Fruit fly (Drosophila melanogaster) whole organism, wandering third instar larva: ENCODE data around the gene CG7059.

Experiments
- Abd-B ChIP-seq: fragments of >200 bp; optimal IDR thresholded peaks from 2 replicates; lab custom pipeline; 2017; ENCODE audit warnings: missing biosample characterization, missing genetic modification characterization
- CG32264 ChIP-seq: fragments of 200-800 bp; sonication (Bioruptor generic); optimal IDR thresholded peaks from 2 replicates; lab custom pipeline; 2016; ENCODE audit warnings: missing biosample characterization, missing genetic modification characterization
- CG9705 ChIP-seq: fragments of 200-800 bp; sonication (Bioruptor generic); optimal IDR thresholded peaks from 2 replicates; lab custom pipeline; 2018; ENCODE audit warnings: missing biosample characterization, mild to moderate bottlenecking, missing genetic modification characterization
- CrebA ChIP-seq: fragments of 200-800 bp; sonication (Bioruptor generic); optimal IDR thresholded peaks from 2 replicates; lab custom pipeline; 2016; ENCODE audit warnings: missing biosample characterization, mild to moderate bottlenecking, missing genetic modification characterization, borderline replicate concordance
- Dfd ChIP-seq: fragments of >200 bp; optimal IDR thresholded peaks from 2 replicates; lab custom pipeline; 2017; ENCODE audit warnings: missing biosample characterization, missing genetic modification characterization
- Dif ChIP-seq: fragments of 200-275, 200-300 bp; sonication (Bioruptor generic); optimal IDR thresholded peaks from 2 replicates; lab custom pipeline; 2018; ENCODE audit warnings: missing biosample characterization, missing genetic modification characterization; ENCODE audit not compliant: partially characterized antibody
- GATAd ChIP-seq: sonication (Bioruptor generic); optimal IDR thresholded peaks from 2 replicates; lab custom pipeline; 2016; ENCODE audit warnings: missing biosample characterization, missing genetic modification characterization
- HLH106 ChIP-seq: fragments of 200-800 bp; optimal IDR thresholded peaks from 3 replicates; lab custom pipeline; 2019; ENCODE audit warnings: missing biosample characterization, mild to moderate bottlenecking, missing genetic modification characterization, moderate library complexity
- Hnf4 ChIP-seq: fragments of 200-800 bp; sonication (Bioruptor generic); optimal IDR thresholded peaks from 2 replicates; lab custom pipeline; 2016; ENCODE audit warnings: missing biosample characterization, mild to moderate bottlenecking, missing genetic modification characterization
- Hr78 ChIP-seq: fragments of >200 bp; optimal IDR thresholded peaks from 2 replicates; lab custom pipeline; 2017; ENCODE audit warnings: missing biosample characterization, missing genetic modification characterization
- Hr83 ChIP-seq: fragments of 200-300 bp; sonication (Bioruptor generic); optimal IDR thresholded peaks from 2 replicates; lab custom pipeline; 2016; ENCODE audit warnings: missing biosample characterization, mild to moderate bottlenecking, missing genetic modification characterization, moderate library complexity; ENCODE audit not compliant: poor library complexity, severe bottlenecking
- Jra ChIP-seq: sonication (Bioruptor generic); optimal IDR thresholded peaks from 2 replicates; lab custom pipeline; 2016; ENCODE audit warnings: missing biosample characterization, missing genetic modification characterization
- Mio ChIP-seq: sonication (Bioruptor generic); optimal IDR thresholded peaks from 2 replicates; lab custom pipeline; 2016; ENCODE audit warnings: missing biosample characterization, missing genetic modification characterization
- Myc ChIP-seq: fragments of >200 bp; optimal IDR thresholded peaks from 2 replicates; lab custom pipeline; 2017
- N ChIP-seq: fragments of >200 bp; optimal IDR thresholded peaks from 2 replicates; lab custom pipeline; 2018; ENCODE audit warnings: missing biosample characterization, missing external identifiers, missing genetic modification characterization
- OdsH ChIP-seq: fragments of 200-800 bp; sonication (Bioruptor generic); optimal IDR thresholded peaks from 2 replicates; lab custom pipeline; 2016; ENCODE audit warnings: missing biosample characterization, mild to moderate bottlenecking, missing genetic modification characterization
- Rel ChIP-seq, 2 experiments: fragments of 200-800 bp; sonication (Bioruptor generic) in 1 of 2; optimal IDR thresholded peaks; 2 replicates in 1 of 2; 3 replicates in 1 of 2; lab custom pipeline; 2016 to 2019; ENCODE audit warnings: mild to moderate bottlenecking in 2 of 2, missing biosample characterization in 2 of 2, missing genetic modification characterization in 2 of 2, moderate library complexity in 1 of 2
- Sp1 ChIP-seq: fragments of 200-800 bp; sonication (Bioruptor generic); optimal IDR thresholded peaks from 3 replicates; lab custom pipeline; 2019; ENCODE audit warnings: missing biosample characterization, mild to moderate bottlenecking, missing genetic modification characterization, moderate library complexity
- Vsx2 ChIP-seq: fragments of 200-300, 225-300 bp; sonication (Bioruptor generic); optimal IDR thresholded peaks from 2 replicates; lab custom pipeline; 2018; ENCODE audit warnings: missing biosample characterization, missing genetic modification characterization; ENCODE audit not compliant: partially characterized antibody
- br ChIP-seq: fragments of 200-800 bp; sonication (Bioruptor generic); optimal IDR thresholded peaks from 2 replicates; lab custom pipeline; 2016; ENCODE audit warnings: missing biosample characterization, missing genetic modification characterization
- brk ChIP-seq: fragments of 200-800 bp; sonication (Bioruptor generic); optimal IDR thresholded peaks from 2 replicates; lab custom pipeline; 2016; ENCODE audit warnings: missing biosample characterization, mild to moderate bottlenecking, missing genetic modification characterization
- dl ChIP-seq, 2 experiments: fragments of 175-275, 200-275 bp in 1 of 2; fragments of 200-275 bp in 1 of 2; sonication (Bioruptor generic); optimal IDR thresholded peaks; lab custom pipeline; 2018; ENCODE audit warnings: mild to moderate bottlenecking in 2 of 2, missing biosample characterization in 2 of 2, missing genetic modification characterization in 2 of 2, moderate library complexity in 2 of 2; ENCODE audit not compliant: partially characterized antibody in 2 of 2, insufficient read depth in 1 of 2
- dmrt93B ChIP-seq: fragments of 200-800 bp; sonication (Bioruptor generic); optimal IDR thresholded peaks from 2 replicates; lab custom pipeline; 2018; ENCODE audit warnings: missing biosample characterization, mild to moderate bottlenecking, missing genetic modification characterization
- dsf ChIP-seq: sonication (Bioruptor generic); optimal IDR thresholded peaks from 2 replicates; lab custom pipeline; 2016; ENCODE audit warnings: missing biosample characterization, missing genetic modification characterization, borderline replicate concordance
- ey ChIP-seq: fragments of 200-800 bp; sonication (Bioruptor generic); optimal IDR thresholded peaks from 2 replicates; lab custom pipeline; 2016; ENCODE audit warnings: missing biosample characterization, missing genetic modification characterization
- foxo ChIP-seq, 2 experiments: fragments of 200-800 bp; sonication (Bioruptor generic); optimal IDR thresholded peaks; 2 replicates in 1 of 2; 3 replicates in 1 of 2; lab custom pipeline; 2016 to 2017; ENCODE audit warnings: missing biosample characterization in 2 of 2, missing genetic modification characterization in 2 of 2
- fru ChIP-seq: fragments of 200-800 bp; sonication (Bioruptor generic); optimal IDR thresholded peaks from 3 replicates; lab custom pipeline; 2016; ENCODE audit warnings: missing biosample characterization, mild to moderate bottlenecking, missing genetic modification characterization
- h ChIP-seq: fragments of 200-800 bp; sonication (Bioruptor generic); optimal IDR thresholded peaks from 3 replicates; lab custom pipeline; 2016; ENCODE audit warnings: missing biosample characterization, mild to moderate bottlenecking, missing genetic modification characterization
- jim ChIP-seq: fragments of 175-275, 200-325 bp; sonication (Bioruptor generic); optimal IDR thresholded peaks from 2 replicates; lab custom pipeline; 2016; ENCODE audit warnings: missing biosample characterization, mild to moderate bottlenecking, missing genetic modification characterization
- lola ChIP-seq: fragments of >200 bp; optimal IDR thresholded peaks from 2 replicates; lab custom pipeline; 2017; ENCODE audit warnings: missing biosample characterization, missing genetic modification characterization
- pan ChIP-seq: fragments of >200 bp; optimal IDR thresholded peaks from 2 replicates; lab custom pipeline; 2017
- psq ChIP-seq: fragments of 200-800 bp; sonication (Bioruptor generic); optimal IDR thresholded peaks from 3 replicates; lab custom pipeline; 2017; ENCODE audit warnings: missing biosample characterization, mild to moderate bottlenecking, missing genetic modification characterization, moderate library complexity
- rgr ChIP-seq: fragments of 200-800 bp; sonication (Bioruptor generic); optimal IDR thresholded peaks from 3 replicates; lab custom pipeline; 2016; ENCODE audit warnings: missing biosample characterization, mild to moderate bottlenecking, missing genetic modification characterization
- sage ChIP-seq: fragments of 200-800 bp; sonication (Bioruptor generic); optimal IDR thresholded peaks from 2 replicates; lab custom pipeline; 2016; ENCODE audit warnings: missing biosample characterization, mild to moderate bottlenecking, missing genetic modification characterization
- sv ChIP-seq: fragments of 200-800 bp; sonication (Bioruptor generic); optimal IDR thresholded peaks from 3 replicates; lab custom pipeline; 2016; ENCODE audit warnings: missing biosample characterization, missing genetic modification characterization
- tai ChIP-seq: sonication (Bioruptor generic); optimal IDR thresholded peaks from 2 replicates; lab custom pipeline; 2016; ENCODE audit warnings: missing biosample characterization, missing genetic modification characterization
- usp ChIP-seq: fragments of >200 bp; optimal IDR thresholded peaks from 2 replicates; lab custom pipeline; 2017; ENCODE audit warnings: missing biosample characterization, missing genetic modification characterization
- woc ChIP-seq: sonication (Bioruptor generic); optimal IDR thresholded peaks from 2 replicates; lab custom pipeline; 2016; ENCODE audit warnings: missing biosample characterization, mild to moderate bottlenecking, missing genetic modification characterization

Gene CG7059

DNA sequence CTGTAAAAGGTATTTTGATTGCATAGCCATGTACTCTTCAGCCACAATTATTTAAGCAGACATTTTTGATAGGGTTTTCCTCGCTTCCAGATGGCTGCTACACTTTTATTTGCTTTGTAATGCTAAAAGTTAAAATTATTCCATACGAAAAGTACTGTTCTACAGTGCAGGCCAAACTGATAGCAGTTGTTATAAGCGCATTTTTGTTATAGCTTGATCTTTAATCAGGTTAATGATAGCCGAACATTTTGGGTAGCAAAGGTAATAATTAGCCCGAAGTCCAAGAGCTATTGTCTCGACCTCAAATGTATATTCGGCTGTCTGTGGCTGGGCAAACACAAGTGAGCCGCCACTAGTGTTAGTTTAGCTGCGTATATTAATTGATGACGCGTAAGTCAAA, 31.6 kb upstream of the CG7059 start:
- TF ChIP-seq Mio (GFP tag; lab: Kevin White, UChicago): no peak
- peak; percentile 2 for TF ChIP-seq psq (GFP tag; lab: Kevin White, UChicago)
- no peak for TF ChIP-seq Myc (lab: Kevin White, UChicago)
- TF ChIP-seq dsf (GFP tag; lab: Kevin White, UChicago): no peak
- TF ChIP-seq Hnf4 (GFP tag; lab: Kevin White, UChicago): peak; percentile 14
- TF ChIP-seq h: peak; percentile 18
- TF ChIP-seq foxo (GFP tag; optimal IDR thresholded peaks at IDR 0.05; lab: Kevin White, UChicago): peak in 1 of 2 experiments; percentile 14
- no peak for TF ChIP-seq HLH106 (tag; lab: Kevin White, UChicago)
- no peak for TF ChIP-seq dmrt93B (GFP tag; lab: Kevin White, UChicago)

DNA sequence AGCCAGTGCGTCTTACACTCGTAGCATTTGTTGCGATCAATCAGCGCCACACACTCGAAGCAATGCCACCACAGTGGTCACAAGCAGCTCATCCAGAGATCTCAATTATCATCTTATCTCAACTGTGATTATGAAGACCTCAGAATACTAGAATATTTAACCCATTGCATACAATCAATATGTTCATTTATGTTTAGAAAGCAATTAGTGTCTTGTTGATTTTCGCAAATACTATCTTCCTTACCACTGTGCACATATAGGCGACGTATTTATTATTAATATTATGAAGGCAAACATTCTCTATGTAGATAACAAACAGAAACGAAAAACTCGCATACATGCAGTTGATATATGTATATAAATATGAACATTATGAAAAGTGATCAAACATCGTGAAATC, 30.8 kb upstream of the CG7059 start:
- peak; percentile 80 for TF ChIP-seq fru (GFP tag; lab: Kevin White, UChicago)
- peak; percentile 77 for TF ChIP-seq Hnf4 (GFP tag; lab: Kevin White, UChicago)
- TF ChIP-seq HLH106 (tag; lab: Kevin White, UChicago): peak; percentile 61
- TF ChIP-seq Sp1 (GFP tag; lab: Kevin White, UChicago): peak; percentile 50
- no peak for TF ChIP-seq usp
- no peak for TF ChIP-seq lola (GFP tag; lab: Kevin White, UChicago)
- TF ChIP-seq psq (GFP tag; lab: Kevin White, UChicago): peak; percentile 72
- peak; percentile 60 for TF ChIP-seq sage (GFP tag; lab: Kevin White, UChicago)
- no peak for TF ChIP-seq jim (GFP tag; lab: Kevin White, UChicago)
- peak; percentile 46 for TF ChIP-seq Rel (GFP tag; optimal IDR thresholded peaks at IDR 0.05; lab: Kevin White, UChicago)
- TF ChIP-seq Rel (tag; optimal IDR thresholded peaks at IDR 0.05; lab: Kevin White, UChicago): peak; percentile 24
- TF ChIP-seq Jra (GFP tag; lab: Kevin White, UChicago): peak; percentile 68
- TF ChIP-seq tai (GFP tag; lab: Kevin White, UChicago): no peak
- no peak for TF ChIP-seq Dif (GFP tag; lab: Kevin White, UChicago)
- no peak for TF ChIP-seq Dfd (GFP tag; lab: Kevin White, UChicago)
- TF ChIP-seq Vsx2: no peak
- TF ChIP-seq Mio (GFP tag; lab: Kevin White, UChicago): peak; percentile 63
- TF ChIP-seq N (GFP tag; lab: Kevin White, UChicago): no peak
- no peak for TF ChIP-seq Hr78 (GFP tag; lab: Kevin White, UChicago)
- TF ChIP-seq h: peak; percentile 92
- TF ChIP-seq rgr (GFP tag; lab: Kevin White, UChicago): peak; percentile 94
- no peak for TF ChIP-seq Myc (lab: Kevin White, UChicago)
- TF ChIP-seq sv: peak; percentile 47
- peak; percentile 79 for TF ChIP-seq br (GFP tag; lab: Kevin White, UChicago)
- no peak for TF ChIP-seq CG9705 (GFP tag; lab: Kevin White, UChicago)
- no peak for TF ChIP-seq GATAd (GFP tag; lab: Kevin White, UChicago)
- TF ChIP-seq OdsH (GFP tag; lab: Kevin White, UChicago): peak; percentile 92
- TF ChIP-seq Abd-B (GFP tag; lab: Kevin White, UChicago): no peak
- TF ChIP-seq dsf (GFP tag; lab: Kevin White, UChicago): no peak
- TF ChIP-seq CrebA: no peak
- TF ChIP-seq dl (GFP tag; optimal IDR thresholded peaks at IDR 0.05; lab: Kevin White, UChicago; ENCODE audit: insufficient read depth in 1 of 2, partially characterized antibody in 2 of 2): no peak
- TF ChIP-seq woc (GFP tag; lab: Kevin White, UChicago): peak; percentile 27
- peak; percentile 85 for TF ChIP-seq brk
- TF ChIP-seq foxo (GFP tag; optimal IDR thresholded peaks at IDR 0.05; lab: Kevin White, UChicago): peak in 1 of 2 experiments; percentile 85
- TF ChIP-seq pan (lab: Kevin White, UChicago): no peak
- TF ChIP-seq CG32264 (GFP tag; lab: Kevin White, UChicago): peak; percentile 23
- peak; percentile 89 for TF ChIP-seq ey (GFP tag; lab: Kevin White, UChicago)
- peak; percentile 15 for TF ChIP-seq dmrt93B (GFP tag; lab: Kevin White, UChicago)
- no peak for TF ChIP-seq Hr83 (GFP tag; lab: Kevin White, UChicago)
